Worm (Caenorhabditis elegans) whole organism, L3 larva: ENCODE measurements around the gene srw-133.

Experiments used
- aly-2 ChIP-seq: fragments of 150-350 bp; optimal IDR thresholded peaks from 2 replicates; lab custom pipeline; 2014; ENCODE audit warnings: missing biosample characterization, missing genetic modification characterization
- eor-1 ChIP-seq, 2 experiments: fragments of 150-350 bp; optimal IDR thresholded peaks; 2 replicates each; lab custom pipeline; 2014 to 2018; ENCODE audit warnings: missing biosample characterization in 2 of 2, missing genetic modification characterization in 2 of 2
- fkh-10 ChIP-seq: sonication (generic microtip); optimal IDR thresholded peaks from 2 replicates; lab custom pipeline; 2017; ENCODE audit warnings: missing biosample characterization, missing genetic modification reagents, missing genetic modification characterization
- lin-15B ChIP-seq: fragments of 150-350 bp; optimal IDR thresholded peaks from 2 replicates; lab custom pipeline; 2014; ENCODE audit warnings: missing biosample characterization, missing genetic modification characterization
- nhr-11 ChIP-seq: fragments of 150-350 bp; optimal IDR thresholded peaks from 2 replicates; lab custom pipeline; 2014; ENCODE audit warnings: missing biosample characterization, missing genetic modification characterization
- nhr-23 ChIP-seq: fragments of 150-350 bp; optimal IDR thresholded peaks from 2 replicates; lab custom pipeline; 2014; ENCODE audit warnings: missing biosample characterization, missing genetic modification reagents, missing genetic modification characterization
- nhr-67 ChIP-seq: fragments of 150-350 bp; optimal IDR thresholded peaks from 2 replicates; lab custom pipeline; 2014; ENCODE audit warnings: missing biosample characterization, missing genetic modification characterization
- unc-62 ChIP-seq: fragments of 150-350 bp; sonication (generic microtip); optimal IDR thresholded peaks from 4 replicates; lab custom pipeline; 2014; ENCODE audit warnings: missing biosample characterization, missing genetic modification reagents, missing genetic modification characterization
- ztf-11 ChIP-seq: fragments of 150-350 bp; optimal IDR thresholded peaks from 2 replicates; lab custom pipeline; 2014; ENCODE audit warnings: missing biosample characterization, missing genetic modification characterization

The srw-133 gene

DNA sequence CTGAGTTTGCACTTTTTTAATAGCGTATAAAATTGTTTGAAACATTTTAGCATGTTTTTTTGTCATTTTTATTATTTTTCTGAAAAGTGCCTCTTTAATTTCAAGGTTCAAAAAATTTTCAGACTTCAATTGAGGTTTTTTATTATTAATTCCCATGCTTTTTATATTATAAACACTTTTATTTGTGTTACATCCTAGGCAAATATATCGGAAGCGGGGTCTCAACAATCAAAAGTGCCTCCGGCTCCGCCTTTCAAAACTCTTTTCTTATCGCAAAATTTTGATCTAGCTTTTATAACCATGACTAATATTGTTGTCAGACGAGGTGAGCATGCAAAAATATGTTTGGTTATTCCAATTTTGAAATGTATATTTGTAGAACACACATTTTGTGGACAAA lies 41.1 kb downstream of the srw-133 start, which contains the start of gene otpl-2:
Gene otpl-2, plus strand, starts transcription at position 301 of the 400 bp plus-strand sequence.
- TF ChIP-seq nhr-23 (no peak), aly-2 (no peak), unc-62 (GFP tag; lab: Kevin White, UChicago) (no peak), fkh-10 (no peak), ztf-11 (tag; lab: Kevin White, UChicago) (no peak), nhr-67 (tag; lab: Kevin White, UChicago) (no peak), eor-1 (tag; optimal IDR thresholded peaks at IDR 0.05; lab: Kevin White, UChicago) (no peak), nhr-11 (tag; lab: Kevin White, UChicago) (no peak)

DNA sequence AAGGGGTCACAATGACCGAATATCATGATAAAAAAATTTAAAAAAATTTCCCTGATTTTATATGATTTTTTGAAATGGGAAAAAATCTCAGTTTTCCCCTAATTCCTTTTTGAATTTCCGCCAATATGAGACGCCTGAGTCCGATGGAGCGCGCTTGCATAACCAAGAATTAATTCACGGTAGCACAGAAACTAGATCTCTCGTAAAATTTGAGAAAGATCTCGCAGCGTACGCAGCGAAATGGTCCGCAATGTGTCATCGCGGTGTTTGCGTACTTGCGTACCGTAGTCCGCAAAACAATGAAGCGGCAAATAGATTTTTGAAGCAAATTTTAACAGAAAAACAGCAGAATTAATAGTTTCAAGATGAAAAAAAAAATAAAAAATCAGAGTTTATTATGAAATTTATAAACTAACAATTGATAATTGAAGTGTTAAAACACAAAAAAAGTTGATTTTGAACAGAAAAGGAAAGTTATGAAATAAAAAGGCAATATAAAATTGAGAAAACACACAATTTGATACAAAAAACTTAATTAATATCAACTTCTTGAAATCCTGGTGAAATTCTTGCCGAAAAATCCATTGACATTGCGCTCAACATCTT lies 50.9 kb downstream of the srw-133 start:
- TF ChIP-seq lin-15B (tag; lab: Kevin White, UChicago), result peak; percentile 4
- TF ChIP-seq, all 47 proteins: peak for 1; not testable (repeated sequence) for 46
